Worm (Caenorhabditis elegans) whole organism, L2 larva: ENCODE measurements around the gene F44D12.6.

Experiments
- Y55F3AM.14 ChIP-seq: fragments of 200-800 bp; sonication (Bioruptor generic); optimal IDR thresholded peaks from 2 replicates; lab custom pipeline; 2018; ENCODE audit warnings: mild to moderate bottlenecking, missing genetic modification characterization, missing compliant biosample characterization
- alr-1 ChIP-seq: fragments of 150-350 bp; optimal IDR thresholded peaks from 2 replicates; lab custom pipeline; 2014; ENCODE audit warnings: missing biosample characterization, missing genetic modification characterization
- elt-1 ChIP-seq: fragments of 150-350 bp; optimal IDR thresholded peaks from 2 replicates; lab custom pipeline; 2014; ENCODE audit warnings: missing biosample characterization, missing genetic modification characterization
- lin-11 ChIP-seq: fragments of 150-350 bp; sonication (generic microtip); optimal IDR thresholded peaks from 2 replicates; lab custom pipeline; 2014; ENCODE audit warnings: missing biosample characterization, missing genetic modification characterization, inconsistent platforms, mixed read lengths
- lin-13 ChIP-seq: fragments of 150-350 bp; optimal IDR thresholded peaks from 2 replicates; lab custom pipeline; 2014; ENCODE audit warnings: missing biosample characterization, missing genetic modification reagents, missing genetic modification characterization
- lin-39 ChIP-seq: fragments of 150-350 bp; optimal IDR thresholded peaks from 2 replicates; lab custom pipeline; 2014; ENCODE audit warnings: missing biosample characterization, missing genetic modification reagents, missing genetic modification characterization
- mab-5 ChIP-seq: fragments of 150-350 bp; optimal IDR thresholded peaks from 2 replicates; lab custom pipeline; 2014; ENCODE audit warnings: missing biosample characterization, missing genetic modification characterization
- mdl-1 ChIP-seq, 2 experiments: fragments of 150-350 bp in 1 of 2; sonication (generic microtip) in 1 of 2; optimal IDR thresholded peaks; 2 replicates each; lab custom pipeline; 2017; ENCODE audit warnings: missing biosample characterization in 2 of 2, missing genetic modification characterization in 2 of 2
- nhr-12 ChIP-seq: fragments of 150-350 bp; optimal IDR thresholded peaks from 2 replicates; lab custom pipeline; 2014; ENCODE audit warnings: missing biosample characterization, missing genetic modification characterization
- nhr-129 ChIP-seq: fragments of 150-350 bp; optimal IDR thresholded peaks from 2 replicates; lab custom pipeline; 2014; ENCODE audit warnings: missing biosample characterization, missing genetic modification characterization
- zag-1 ChIP-seq: fragments of 150-350 bp; optimal IDR thresholded peaks from 2 replicates; lab custom pipeline; 2014; ENCODE audit warnings: missing biosample characterization, missing genetic modification characterization
- ztf-11 ChIP-seq: sonication (generic microtip); optimal IDR thresholded peaks from 2 replicates; lab custom pipeline; 2017; ENCODE audit warnings: missing biosample characterization, missing genetic modification characterization

ce11 chrIV:10063941-10064340 lies 30.8 kb downstream of the F44D12.6 start:
- TF ChIP-seq zag-1 (tag; lab: Kevin White, UChicago) = no peak
- no peak for TF ChIP-seq elt-1 (tag; lab: Kevin White, UChicago)
- TF ChIP-seq nhr-12 = no peak
- TF ChIP-seq ztf-11 = no peak
- no peak for TF ChIP-seq mab-5
- no peak for TF ChIP-seq lin-39 (tag; lab: Kevin White, UChicago)
- TF ChIP-seq nhr-129 (tag; lab: Kevin White, UChicago) = no peak
- no peak for TF ChIP-seq lin-11
- TF ChIP-seq lin-13 (GFP tag; lab: Kevin White, UChicago) = no peak
- TF ChIP-seq alr-1 = no peak
- TF ChIP-seq Y55F3AM.14 (GFP tag; lab: Kevin White, UChicago) = no peak
- no peak for TF ChIP-seq mdl-1 (tag; optimal IDR thresholded peaks at IDR 0.05; lab: Kevin White, UChicago)
